Worm (Caenorhabditis elegans): ENCODE results near the gene tbc-13.

- no peak for TF ChIP-seq klf-2 (GFP tag; conservative IDR thresholded peaks at IDR 0.05)
- no peak for TF ChIP-seq ztf-29 (GFP tag; IDR thresholded peaks at IDR 0.05)
- TF ChIP-seq T22C8.4 (GFP tag; IDR thresholded peaks at IDR 0.05): no peak
- no peak for TF ChIP-seq ztf-23 (GFP tag; IDR thresholded peaks at IDR 0.05)
- TF ChIP-seq med-1 (GFP tag; optimal IDR thresholded peaks at IDR 0.05; ENCODE audit: insufficient read depth): no peak
Measured at ce11 chrX:12446572-12446971, 38.3 kb upstream of the tbc-13 start.
